Worm (Caenorhabditis elegans): ENCODE results near the gene clec-221.

DNA sequence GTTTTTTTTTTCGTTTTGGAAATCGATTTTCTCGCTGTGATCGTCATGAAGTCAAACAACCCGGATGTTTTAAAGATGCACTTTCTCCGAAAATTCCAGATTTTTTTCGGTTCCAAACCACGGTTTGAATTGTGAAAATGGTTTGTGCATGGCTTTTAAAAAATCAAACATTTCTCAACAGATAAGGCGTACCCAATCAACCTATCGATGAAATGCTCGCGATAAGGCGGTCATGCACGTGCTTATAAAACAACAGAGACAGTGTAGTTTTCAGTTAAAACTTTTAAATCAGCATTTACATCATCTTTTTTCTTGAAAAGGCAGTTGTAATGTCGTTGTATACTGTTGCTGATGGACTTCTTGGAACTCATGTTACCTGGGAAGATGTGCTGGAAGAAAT lies 21.8 kb downstream of the clec-221 start, which contains the start of gene F58B4.5:
- TF ChIP-seq efl-1 (GFP tag; optimal IDR thresholded peaks at IDR 0.05) = no peak
- TF ChIP-seq lsl-1 (GFP tag; optimal IDR thresholded peaks at IDR 0.05) = no peak
- no peak for TF ChIP-seq ama-1 (optimal IDR thresholded peaks at IDR 0.05)
- no peak for TF ChIP-seq ama-1 (GFP tag; optimal IDR thresholded peaks at IDR 0.05)
- no peak for TF ChIP-seq unc-62 (GFP tag; optimal IDR thresholded peaks at IDR 0.05)
- no peak for TF ChIP-seq lag-1 (GFP tag; IDR thresholded peaks at IDR 0.05)
- TF ChIP-seq snpc-4 (GFP tag; optimal IDR thresholded peaks at IDR 0.05) = no peak
- TF ChIP-seq snpc-4 (tag; optimal IDR thresholded peaks at IDR 0.05) = no peak
